Worm (Caenorhabditis elegans): Measurements from ENCODE around the gene daf-10.
"Not testable (repeated sequence)": the region's sequence is repeated elsewhere in the genome, so short reads cannot be mapped to it uniquely, and the experiment has no call there.

daf-10 gene

ce11 chrIV:9146111-9146510, at the start of gene daf-10:
Gene daf-10, minus strand, starts transcription at chrIV:9146211.
- TF ChIP-seq nhr-28 (tag; optimal IDR thresholded peaks at IDR 0.05) (no peak), unc-62 (GFP tag; optimal IDR thresholded peaks at IDR 0.05) (no peak), pha-4 (tag; optimal IDR thresholded peaks at IDR 0.05) (no peak), blmp-1 (tag; optimal IDR thresholded peaks at IDR 0.05) (no peak), ham-2 (GFP tag; optimal IDR thresholded peaks at IDR 0.05) (no peak), lsy-2 (tag; optimal IDR thresholded peaks at IDR 0.05) (no peak), nhr-237 (tag; optimal IDR thresholded peaks at IDR 0.05) (no peak), zip-8 (tag; optimal IDR thresholded peaks at IDR 0.05) (no peak), ceh-39 (tag; optimal IDR thresholded peaks at IDR 0.05) (no peak), lin-13 (tag; optimal IDR thresholded peaks at IDR 0.05) (no peak), mls-2 (tag; optimal IDR thresholded peaks at IDR 0.05) (no peak), flh-1 (GFP tag; optimal IDR thresholded peaks at IDR 0.05) (no peak), ztf-11 (tag; optimal IDR thresholded peaks at IDR 0.05) (no peak), snpc-4 (tag; optimal IDR thresholded peaks at IDR 0.05) (no peak), bed-3 (GFP tag; optimal IDR thresholded peaks at IDR 0.05) (no peak), elt-1 (tag; optimal IDR thresholded peaks at IDR 0.05; ENCODE audit: borderline replicate concordance, insufficient read depth) (no peak), drap-1 (GFP tag; optimal IDR thresholded peaks at IDR 0.05) (no peak)

- not testable (repeated sequence) for TF ChIP-seq ztf-11 (tag; optimal IDR thresholded peaks at IDR 0.05); nhr-12 (tag; optimal IDR thresholded peaks at IDR 0.05); ceh-43 (GFP tag; optimal IDR thresholded peaks at IDR 0.05)
Observed at ce11 chrIV:9194524-9194923, 48.5 kb upstream of the daf-10 start, which contains the start of gene C46C2.7. Gene C46C2.7, plus strand, starts transcription at chrIV:9194824.

ce11 chrIV:9192522-9192921, 46.5 kb upstream of the daf-10 start, which contains the start of gene C46C2.5:
Gene C46C2.5, minus strand, starts transcription at chrIV:9192622.
- no peak for TF ChIP-seq M03D4.4 (tag; optimal IDR thresholded peaks at IDR 0.05)
- TF ChIP-seq lin-32 (GFP tag; optimal IDR thresholded peaks at IDR 0.05): no peak
- no peak for TF ChIP-seq nhr-2 (tag; optimal IDR thresholded peaks at IDR 0.05)
- no peak for TF ChIP-seq ces-1 (GFP tag; optimal IDR thresholded peaks at IDR 0.05)
- no peak for TF ChIP-seq hlh-1 (tag; optimal IDR thresholded peaks at IDR 0.05)
- no peak for TF ChIP-seq nhr-28 (tag; optimal IDR thresholded peaks at IDR 0.05)
- TF ChIP-seq sptf-1 (tag; optimal IDR thresholded peaks at IDR 0.05): no peak
- no peak for TF ChIP-seq ceh-43 (GFP tag; optimal IDR thresholded peaks at IDR 0.05)
- no peak for TF ChIP-seq sem-2 (GFP tag; optimal IDR thresholded peaks at IDR 0.05)

- TF ChIP-seq zip-8 (tag; optimal IDR thresholded peaks at IDR 0.05): no peak
- no peak for TF ChIP-seq nhr-237 (tag; optimal IDR thresholded peaks at IDR 0.05)
- peak; percentile 97 for TF ChIP-seq sptf-1 (tag; optimal IDR thresholded peaks at IDR 0.05)
- TF ChIP-seq nhr-2 (tag; optimal IDR thresholded peaks at IDR 0.05): no peak
- peak; percentile 54 for TF ChIP-seq lsy-2 (tag; optimal IDR thresholded peaks at IDR 0.05)
- TF ChIP-seq nhr-28 (tag; optimal IDR thresholded peaks at IDR 0.05): peak; percentile 22
- TF ChIP-seq tbx-8 (GFP tag; optimal IDR thresholded peaks at IDR 0.05): peak; percentile 81
- peak; percentile 29 for TF ChIP-seq nhr-12 (tag; optimal IDR thresholded peaks at IDR 0.05)
- peak; percentile 93 for TF ChIP-seq sem-2 (GFP tag; optimal IDR thresholded peaks at IDR 0.05)
- TF ChIP-seq ham-2 (GFP tag; optimal IDR thresholded peaks at IDR 0.05): peak; percentile 91
- peak; percentile 96 for TF ChIP-seq M03D4.4 (tag; optimal IDR thresholded peaks at IDR 0.05)
- TF ChIP-seq unc-39 (tag; optimal IDR thresholded peaks at IDR 0.05): peak; percentile 81
- no peak for TF ChIP-seq ces-1 (GFP tag; optimal IDR thresholded peaks at IDR 0.05)
- TF ChIP-seq snpc-4 (tag; optimal IDR thresholded peaks at IDR 0.05): no peak
- TF ChIP-seq elt-1 (tag; optimal IDR thresholded peaks at IDR 0.05; ENCODE audit: borderline replicate concordance, insufficient read depth): no peak
- no peak for TF ChIP-seq mab-5 (tag; optimal IDR thresholded peaks at IDR 0.05)
- peak; percentile 33 for TF ChIP-seq ztf-11 (tag; optimal IDR thresholded peaks at IDR 0.05)
- peak; percentile 97 for TF ChIP-seq drap-1 (GFP tag; optimal IDR thresholded peaks at IDR 0.05)
- TF ChIP-seq unc-120 (tag; optimal IDR thresholded peaks at IDR 0.05; ENCODE audit: poor library complexity, severe bottlenecking): peak; percentile 92
- TF ChIP-seq lin-32 (GFP tag; optimal IDR thresholded peaks at IDR 0.05): peak; percentile 94
- TF ChIP-seq flh-1 (GFP tag; optimal IDR thresholded peaks at IDR 0.05): peak; percentile 92
- TF ChIP-seq elt-3 (tag; optimal IDR thresholded peaks at IDR 0.05): peak; percentile 65
- TF ChIP-seq ceh-39 (tag; optimal IDR thresholded peaks at IDR 0.05): peak; percentile 14
- peak; percentile 75 for TF ChIP-seq unc-62 (GFP tag; optimal IDR thresholded peaks at IDR 0.05)
- peak; percentile 69 for TF ChIP-seq lin-13 (tag; optimal IDR thresholded peaks at IDR 0.05)
- TF ChIP-seq mep-1 (tag; optimal IDR thresholded peaks at IDR 0.05): peak; percentile 77
- TF ChIP-seq cnd-1 (tag; optimal IDR thresholded peaks at IDR 0.05): peak; percentile 96
- TF ChIP-seq ceh-43 (GFP tag; optimal IDR thresholded peaks at IDR 0.05): peak; percentile 93
- no peak for TF ChIP-seq blmp-1 (tag; optimal IDR thresholded peaks at IDR 0.05)
- TF ChIP-seq hlh-1 (tag; optimal IDR thresholded peaks at IDR 0.05): peak; percentile 65
- TF ChIP-seq bed-3 (GFP tag; optimal IDR thresholded peaks at IDR 0.05): peak; percentile 88
- TF ChIP-seq ceh-83 (GFP tag; optimal IDR thresholded peaks at IDR 0.05): peak; percentile 95
- TF ChIP-seq nhr-76 (tag; optimal IDR thresholded peaks at IDR 0.05): no peak
- TF ChIP-seq mls-2 (tag; optimal IDR thresholded peaks at IDR 0.05): peak; percentile 97
- TF ChIP-seq pha-4 (tag; optimal IDR thresholded peaks at IDR 0.05): peak; percentile 86
Observed at ce11 chrIV:9191183-9191582, 45.2 kb upstream of the daf-10 start.

Measured in whole organism, mixed stage, embryonic.